Fruit fly (Drosophila melanogaster) whole organism, embryonic: ENCODE data around the gene CG4942.

ENCODE experiments used
- Abd-B ChIP-seq: fragments of 200-800 bp; sonication (Bioruptor generic); optimal IDR thresholded peaks from 2 replicates; lab custom pipeline; 2018; ENCODE audit warnings: missing biosample characterization, mild to moderate bottlenecking, missing genetic modification characterization, moderate library complexity
- Atf3 ChIP-seq: fragments of 200-800 bp; sonication (Bioruptor generic); optimal IDR thresholded peaks from 3 replicates; lab custom pipeline; 2016; ENCODE audit warnings: missing biosample characterization, missing genetic modification characterization
- CG10431 ChIP-seq: fragments of 200-800 bp; sonication (Bioruptor generic); optimal IDR thresholded peaks from 3 replicates; lab custom pipeline; 2018; ENCODE audit warnings: missing biosample characterization, mild to moderate bottlenecking, missing genetic modification characterization
- CG10462 ChIP-seq: fragments of 200-800 bp; sonication (Bioruptor generic); optimal IDR thresholded peaks from 2 replicates; lab custom pipeline; 2016; ENCODE audit warnings: missing biosample characterization, missing genetic modification characterization
- CG11085 ChIP-seq: fragments of 200-800 bp; sonication (Bioruptor generic); IDR thresholded peaks from 2 replicates; pipeline ENCODE4 v1.3.6; 2022; ENCODE audit warnings: missing biosample characterization, missing genetic modification characterization
- CG11456 ChIP-seq: fragments of 200-800 bp; sonication (Bioruptor generic); IDR thresholded peaks from 3 replicates; pipeline ENCODE4 v1.3.6; 2022; ENCODE audit warnings: missing biosample characterization, missing genetic modification characterization
- CG11695 ChIP-seq: fragments of 200-800 bp; sonication (Bioruptor generic); IDR thresholded peaks from 3 replicates; pipeline ENCODE4 v1.3.6; 2022; ENCODE audit warnings: missing biosample characterization, missing genetic modification characterization
- CG12104 ChIP-seq: fragments of 200-800 bp; sonication (Bioruptor generic); optimal IDR thresholded peaks from 3 replicates; lab custom pipeline; 2016; ENCODE audit warnings: missing biosample characterization, missing genetic modification characterization
- CG13287 ChIP-seq: fragments of 200-800 bp; sonication (Bioruptor generic); IDR thresholded peaks from 2 replicates; pipeline ENCODE4 v1.3.6; 2022; ENCODE audit warnings: missing biosample characterization, missing genetic modification characterization; ENCODE audit not compliant: partially characterized antibody
- CG14050 ChIP-seq: fragments of 200-800 bp; sonication (Bioruptor generic); IDR thresholded peaks from 3 replicates; pipeline ENCODE4 v1.3.6; 2022; ENCODE audit warnings: missing biosample characterization, missing genetic modification characterization
- CG15073 ChIP-seq: fragments of 200-800 bp; sonication (Bioruptor generic); optimal IDR thresholded peaks from 2 replicates; lab custom pipeline; 2016; ENCODE audit warnings: missing biosample characterization, missing genetic modification characterization
- CG15269 ChIP-seq: fragments of 200-800 bp; sonication (Bioruptor generic); optimal IDR thresholded peaks from 2 replicates; lab custom pipeline; 2018; ENCODE audit warnings: missing biosample characterization, mild to moderate bottlenecking, missing genetic modification characterization, moderate library complexity
- CG17612 ChIP-seq: fragments of 200-800 bp; sonication (Bioruptor generic); IDR thresholded peaks from 2 replicates; pipeline ENCODE4 v1.3.6; 2022; ENCODE audit warnings: missing biosample characterization, missing genetic modification characterization
- CG2202 ChIP-seq: fragments of 200-800 bp; sonication (Bioruptor generic); optimal IDR thresholded peaks from 2 replicates; lab custom pipeline; 2018; ENCODE audit warnings: missing biosample characterization, mild to moderate bottlenecking, missing genetic modification characterization
- CG31441 ChIP-seq: fragments of 200-800 bp; sonication (Bioruptor generic); IDR thresholded peaks from 2 replicates; pipeline ENCODE4 v1.3.6; 2022; ENCODE audit warnings: missing biosample characterization, missing genetic modification characterization
- CG3407 ChIP-seq: fragments of 200-800 bp; sonication (Bioruptor generic); optimal IDR thresholded peaks from 2 replicates; lab custom pipeline; 2018; ENCODE audit warnings: missing biosample characterization, mild to moderate bottlenecking, missing genetic modification characterization
- CG34422 ChIP-seq: fragments of 200-800 bp; sonication (Bioruptor generic); IDR thresholded peaks from 3 replicates; pipeline ENCODE4 v1.3.6; 2022; ENCODE audit warnings: missing biosample characterization, missing genetic modification characterization
- CG4282 ChIP-seq: fragments of 200-800 bp; sonication (Bioruptor generic); optimal IDR thresholded peaks from 2 replicates; lab custom pipeline; 2016; ENCODE audit warnings: missing biosample characterization, missing genetic modification characterization
- CG6765 ChIP-seq: fragments of 200-800 bp; sonication (Bioruptor generic); optimal IDR thresholded peaks from 3 replicates; lab custom pipeline; 2017; ENCODE audit warnings: missing biosample characterization, mild to moderate bottlenecking, missing genetic modification characterization
- CG7271 ChIP-seq: fragments of 200-800 bp; sonication (Bioruptor generic); optimal IDR thresholded peaks from 2 replicates; lab custom pipeline; 2018; ENCODE audit warnings: missing biosample characterization, mild to moderate bottlenecking, missing genetic modification characterization, moderate library complexity
- CG7556 ChIP-seq: fragments of 200-800 bp; sonication (Bioruptor generic); optimal IDR thresholded peaks from 2 replicates; lab custom pipeline; 2017; ENCODE audit warnings: missing biosample characterization, mild to moderate bottlenecking, missing genetic modification characterization
- CG8478 ChIP-seq: fragments of >200 bp; optimal IDR thresholded peaks from 2 replicates; lab custom pipeline; 2018
- D19B ChIP-seq: fragments of 200-800 bp; sonication (Bioruptor generic); optimal IDR thresholded peaks from 2 replicates; lab custom pipeline; 2017; ENCODE audit warnings: missing biosample characterization, mild to moderate bottlenecking, missing genetic modification characterization
- Dbx ChIP-seq: fragments of 200-800 bp; sonication (Bioruptor generic); IDR thresholded peaks from 3 replicates; pipeline ENCODE4 v1.3.6; 2022; ENCODE audit warnings: missing biosample characterization, missing genetic modification characterization
- Dip2 ChIP-seq: fragments of 200-800 bp; sonication (Bioruptor generic); IDR thresholded peaks from 2 replicates; pipeline ENCODE4 v1.3.6; 2022; ENCODE audit warnings: missing biosample characterization, missing genetic modification characterization
- Drgx ChIP-seq: fragments of 200-800 bp; sonication (Bioruptor generic); IDR thresholded peaks from 2 replicates; pipeline ENCODE4 v1.3.6; 2022; ENCODE audit warnings: missing biosample characterization, missing genetic modification characterization
- Hmr ChIP-seq: fragments of 200-800 bp; sonication (Bioruptor generic); optimal IDR thresholded peaks from 3 replicates; lab custom pipeline; 2017; ENCODE audit warnings: mild to moderate bottlenecking, missing biosample characterization, missing genetic modification reagents, missing genetic modification characterization
- MESR4 ChIP-seq: fragments of 200-800 bp; sonication (Bioruptor generic); optimal IDR thresholded peaks from 2 replicates; lab custom pipeline; 2018; ENCODE audit warnings: missing biosample characterization, mild to moderate bottlenecking, missing genetic modification characterization, moderate library complexity
- Mrtf ChIP-seq: fragments of 200-800 bp; sonication (Bioruptor generic); IDR thresholded peaks from 3 replicates; pipeline ENCODE4 v1.3.6; 2022; ENCODE audit warnings: missing biosample characterization, missing genetic modification characterization
- NK7.1 ChIP-seq: fragments of 200-800 bp; sonication (Bioruptor generic); optimal IDR thresholded peaks from 3 replicates; lab custom pipeline; 2016; ENCODE audit warnings: missing biosample characterization, missing genetic modification characterization
- Oli ChIP-seq: fragments of 200-800 bp; sonication (Bioruptor generic); optimal IDR thresholded peaks from 2 replicates; lab custom pipeline; 2018; ENCODE audit warnings: missing biosample characterization, mild to moderate bottlenecking, missing genetic modification characterization, moderate library complexity
- Scr ChIP-seq: fragments of 200-800 bp; sonication (Bioruptor generic); IDR thresholded peaks from 2 replicates; pipeline ENCODE4 v1.3.6; 2022; ENCODE audit warnings: missing biosample characterization, missing genetic modification characterization; ENCODE audit not compliant: partially characterized antibody
- Spps ChIP-seq: fragments of 200-800 bp; sonication (Bioruptor generic); optimal IDR thresholded peaks from 2 replicates; lab custom pipeline; 2018; ENCODE audit warnings: missing biosample characterization, mild to moderate bottlenecking, missing genetic modification characterization
- bsh ChIP-seq, 2 experiments: fragments of 200-800 bp; sonication (Bioruptor generic); optimal IDR thresholded peaks; 2 replicates each; lab custom pipeline; 2017 to 2018; ENCODE audit warnings: mild to moderate bottlenecking in 2 of 2, missing biosample characterization in 2 of 2, missing genetic modification characterization in 2 of 2, moderate library complexity in 1 of 2
- disco-r ChIP-seq: fragments of 200-800 bp; sonication (Bioruptor generic); optimal IDR thresholded peaks from 2 replicates; lab custom pipeline; 2016; ENCODE audit warnings: missing biosample characterization, missing genetic modification characterization
- dmrt11E ChIP-seq: fragments of 200-800 bp; sonication (Bioruptor generic); optimal IDR thresholded peaks from 3 replicates; lab custom pipeline; 2018; ENCODE audit warnings: missing biosample characterization, mild to moderate bottlenecking, missing genetic modification characterization, moderate library complexity
- eyg ChIP-seq: fragments of 200-800 bp; sonication (Bioruptor generic); optimal IDR thresholded peaks from 3 replicates; lab custom pipeline; 2016; ENCODE audit warnings: missing biosample characterization, missing genetic modification characterization
- fd102C ChIP-seq: fragments of 200-800 bp; sonication (Bioruptor generic); optimal IDR thresholded peaks from 2 replicates; lab custom pipeline; 2018; ENCODE audit warnings: missing biosample characterization, mild to moderate bottlenecking, missing genetic modification characterization, moderate library complexity
- gce ChIP-seq: fragments of 200-800 bp; sonication (Bioruptor generic); IDR thresholded peaks from 3 replicates; pipeline ENCODE4 v1.3.6; 2022; ENCODE audit warnings: missing biosample characterization, missing genetic modification characterization
- knrl ChIP-seq: fragments of 200-800 bp; sonication (Bioruptor generic); IDR thresholded peaks from 3 replicates; pipeline ENCODE4 v1.3.6; 2022; ENCODE audit warnings: missing biosample characterization, missing genetic modification characterization; ENCODE audit not compliant: partially characterized antibody
- mam ChIP-seq: fragments of 200-800 bp; sonication (Bioruptor generic); optimal IDR thresholded peaks from 3 replicates; lab custom pipeline; 2016; ENCODE audit warnings: missing biosample characterization, missing genetic modification characterization
- mirr ChIP-seq: fragments of 200-800 bp; sonication (Bioruptor generic); optimal IDR thresholded peaks from 3 replicates; lab custom pipeline; 2018; ENCODE audit warnings: missing biosample characterization, mild to moderate bottlenecking, missing genetic modification characterization
- nau ChIP-seq: fragments of 200-800 bp; sonication (Bioruptor generic); optimal IDR thresholded peaks from 3 replicates; lab custom pipeline; 2017; ENCODE audit warnings: missing biosample characterization, mild to moderate bottlenecking, missing genetic modification characterization, missing genetic modification reagents
- sob ChIP-seq: fragments of 200-800 bp; sonication (Bioruptor generic); IDR thresholded peaks from 2 replicates; pipeline ENCODE4 v1.3.6; 2022; ENCODE audit warnings: missing biosample characterization, missing genetic modification characterization
- stc ChIP-seq: fragments of 200-800 bp; sonication (Bioruptor generic); IDR thresholded peaks from 2 replicates; pipeline ENCODE4 v1.3.6; 2022; ENCODE audit warnings: missing biosample characterization, missing genetic modification characterization
- tgo ChIP-seq: fragments of 200-800 bp; sonication (Bioruptor generic); IDR thresholded peaks from 3 replicates; pipeline ENCODE4 v1.3.6; 2022; ENCODE audit warnings: missing biosample characterization, missing genetic modification characterization
- tio ChIP-seq: fragments of 200-800 bp; sonication (Bioruptor generic); optimal IDR thresholded peaks from 2 replicates; lab custom pipeline; 2017; ENCODE audit warnings: missing biosample characterization, missing genetic modification characterization, inconsistent platforms
- toy ChIP-seq: fragments of 200-800 bp; sonication (Bioruptor generic); IDR thresholded peaks from 2 replicates; pipeline ENCODE4 v1.3.6; 2022; ENCODE audit warnings: missing biosample characterization, missing genetic modification characterization
- ttk ChIP-seq: fragments of 200-800 bp; sonication (Bioruptor generic); IDR thresholded peaks from 2 replicates; pipeline ENCODE4 v2.1.2; 2022; ENCODE audit warnings: missing biosample characterization, missing genetic modification characterization
- zen2 ChIP-seq: fragments of 200-800 bp; sonication (Bioruptor generic); IDR thresholded peaks from 3 replicates; pipeline ENCODE4 v1.3.6; 2022; ENCODE audit warnings: missing biosample characterization, missing genetic modification characterization; ENCODE audit not compliant: partially characterized antibody

The CG4942 gene

DNA sequence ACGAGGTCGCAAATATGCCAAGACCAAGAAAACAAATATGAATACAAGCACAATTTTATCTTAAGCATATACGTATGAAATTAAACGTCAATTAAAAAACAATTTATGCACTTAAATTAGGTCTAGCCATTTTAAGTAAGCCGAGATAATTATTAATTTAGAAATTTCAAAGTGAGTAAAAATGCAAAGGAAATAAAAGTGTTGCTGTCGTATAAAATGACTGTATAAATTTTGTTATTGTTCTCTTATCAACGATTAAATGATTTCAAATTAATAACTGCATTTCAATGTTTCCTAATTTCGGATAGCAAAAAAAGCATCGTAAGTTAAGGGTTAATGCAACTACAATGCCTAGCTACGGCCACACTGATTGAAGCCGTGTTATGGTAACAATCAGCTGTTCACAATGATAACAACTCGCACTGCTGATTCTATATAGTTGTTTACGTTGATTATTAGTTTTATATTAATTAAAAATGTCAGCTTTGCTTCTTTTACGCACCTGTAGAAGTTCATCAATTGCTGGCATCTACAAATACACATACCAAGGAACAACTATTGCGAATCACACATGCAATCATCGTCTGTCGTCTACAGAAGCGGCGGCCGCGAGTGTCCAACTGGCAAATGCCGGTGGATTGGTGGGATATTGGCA is at the start of gene CG4942, which contains the start of gene CG4911 (continued):
- TF ChIP-seq CG17612 (GFP tag; lab: Robert Waterston, UW) (no peak), CG10462 (GFP tag; lab: Kevin White, UChicago) (peak; percentile 37), CG13287 (no peak), CG6765 (GFP tag; lab: Kevin White, UChicago) (no peak), mirr (GFP tag; lab: Kevin White, UChicago) (peak; percentile 36), eyg (GFP tag; lab: Kevin White, UChicago) (no peak), Abd-B (GFP tag; lab: Kevin White, UChicago) (peak; percentile 34), CG7271 (no peak), CG11456 (GFP tag; lab: Robert Waterston, UW) (peak; percentile 73; the same call in 2 of the 3 replicates), fd102C (GFP tag; lab: Kevin White, UChicago) (no peak), CG7556 (GFP tag; lab: Kevin White, UChicago) (peak; percentile 42), CG34422 (GFP tag; lab: Robert Waterston, UW) (peak; percentile 42), Scr (GFP tag; lab: Robert Waterston, UW) (no peak), CG3407 (GFP tag; lab: Kevin White, UChicago) (no peak), tgo (GFP tag; lab: Robert Waterston, UW) (peak; percentile 49; the same call in 1 of the 3 replicates), gce (GFP tag; lab: Robert Waterston, UW) (peak; percentile 50; the same call in 1 of the 3 replicates), Dbx (GFP tag; lab: Robert Waterston, UW) (peak; percentile 52; the same call in 1 of the 3 replicates), CG11085 (GFP tag; lab: Robert Waterston, UW) (peak; percentile 54; the same call in 1 of the 2 replicates), dmrt11E (peak; percentile 74), CG8478 (lab: Kevin White, UChicago) (no peak), toy (GFP tag; lab: Robert Waterston, UW) (no peak), knrl (GFP tag; lab: Robert Waterston, UW) (0 out of 3 replicates have a peak, but pooled peaks have one; percentile 38), Oli (peak; percentile 72), ttk (GFP tag; lab: Robert Waterston, UW) (peak; percentile 49), CG31441 (GFP tag; lab: Robert Waterston, UW) (peak; percentile 71), Mrtf (GFP tag; lab: Robert Waterston, UW) (peak; percentile 59; the same call in 1 of the 3 replicates), Atf3 (peak; percentile 43), mam (GFP tag; lab: Kevin White, UChicago) (peak; percentile 81), Spps (tag; lab: Kevin White, UChicago) (peak; percentile 3), CG14050 (GFP tag; lab: Robert Waterston, UW) (peak; percentile 67), CG11695 (GFP tag; lab: Robert Waterston, UW) (no peak), Drgx (GFP tag; lab: Robert Waterston, UW) (peak; percentile 52), Hmr (GFP tag; lab: Kevin White, UChicago) (peak; percentile 64), MESR4 (GFP tag; lab: Kevin White, UChicago) (no peak), sob (GFP tag; lab: Robert Waterston, UW) (peak; percentile 67), D19B (GFP tag; lab: Kevin White, UChicago) (peak; percentile 60), CG15269 (peak; percentile 77), tio (GFP tag; lab: Kevin White, UChicago) (peak; percentile 66), CG10431 (GFP tag; lab: Kevin White, UChicago) (peak; percentile 44), Dip2 (no peak), CG2202 (peak; percentile 18), CG4282 (GFP tag; lab: Kevin White, UChicago) (peak; percentile 28), nau (GFP tag; lab: Kevin White, UChicago) (peak; percentile 32), disco-r (GFP tag; lab: Kevin White, UChicago) (no peak), stc (GFP tag; lab: Robert Waterston, UW) (peak; percentile 9; the same call in 1 of the 2 replicates), NK7.1 (no peak), zen2 (no peak), CG12104 (GFP tag; lab: Kevin White, UChicago) (peak; percentile 73), CG15073 (GFP tag; lab: Kevin White, UChicago) (no peak), bsh (GFP tag; optimal IDR thresholded peaks at IDR 0.05; lab: Kevin White, UChicago) (peak in 1 of 2 experiments; percentile 57)
